Fruit fly (Drosophila melanogaster) whole organism, embryonic: ENCODE measurements around the gene Rpn10.

ENCODE experiments used
- CG17186 ChIP-seq: fragments of 200-800 bp; sonication (Bioruptor generic); optimal IDR thresholded peaks from 3 replicates; lab custom pipeline; 2017; ENCODE audit warnings: missing biosample characterization, missing genetic modification reagents, missing genetic modification characterization
- CG2712 ChIP-seq: fragments of 200-800 bp; optimal IDR thresholded peaks from 3 replicates; lab custom pipeline; 2019; ENCODE audit warnings: missing biosample characterization, mild to moderate bottlenecking, missing genetic modification characterization, moderate library complexity
- CG9932 ChIP-seq: fragments of 200-800 bp; sonication (Bioruptor generic); IDR thresholded peaks from 2 replicates; pipeline ENCODE4 v1.3.6; 2022; ENCODE audit warnings: missing biosample characterization, missing genetic modification characterization
- Doc3 ChIP-seq: fragments of 200-800 bp; sonication (Bioruptor generic); IDR thresholded peaks from 3 replicates; pipeline ENCODE4 v1.3.6; 2022; ENCODE audit warnings: missing biosample characterization, missing genetic modification characterization; ENCODE audit not compliant: partially characterized antibody
- MTF-1 ChIP-seq: fragments of 200-800 bp; sonication (Bioruptor generic); optimal IDR thresholded peaks from 2 replicates; lab custom pipeline; 2018; ENCODE audit warnings: missing biosample characterization, mild to moderate bottlenecking, missing genetic modification characterization, borderline replicate concordance
- Meics ChIP-seq: fragments of 200-800 bp; sonication (Bioruptor generic); optimal IDR thresholded peaks from 2 replicates; lab custom pipeline; 2017; ENCODE audit warnings: missing biosample characterization, mild to moderate bottlenecking, missing genetic modification characterization
- Sox102F ChIP-seq: fragments of 200-800 bp; sonication (Bioruptor generic); optimal IDR thresholded peaks from 2 replicates; lab custom pipeline; 2018; ENCODE audit warnings: missing biosample characterization, mild to moderate bottlenecking, missing genetic modification characterization, moderate library complexity
- bcd ChIP-seq: fragments of 200-800 bp; sonication (Bioruptor generic); optimal IDR thresholded peaks from 2 replicates; lab custom pipeline; 2017; ENCODE audit warnings: missing biosample characterization, mild to moderate bottlenecking, missing genetic modification characterization
- cato ChIP-seq: fragments of 200-800 bp; sonication (Bioruptor generic); optimal IDR thresholded peaks from 2 replicates; lab custom pipeline; 2016; ENCODE audit warnings: missing biosample characterization, missing genetic modification characterization, borderline replicate concordance
- mirr ChIP-seq: fragments of 200-800 bp; sonication (Bioruptor generic); optimal IDR thresholded peaks from 3 replicates; lab custom pipeline; 2018; ENCODE audit warnings: missing biosample characterization, mild to moderate bottlenecking, missing genetic modification characterization

DNA sequence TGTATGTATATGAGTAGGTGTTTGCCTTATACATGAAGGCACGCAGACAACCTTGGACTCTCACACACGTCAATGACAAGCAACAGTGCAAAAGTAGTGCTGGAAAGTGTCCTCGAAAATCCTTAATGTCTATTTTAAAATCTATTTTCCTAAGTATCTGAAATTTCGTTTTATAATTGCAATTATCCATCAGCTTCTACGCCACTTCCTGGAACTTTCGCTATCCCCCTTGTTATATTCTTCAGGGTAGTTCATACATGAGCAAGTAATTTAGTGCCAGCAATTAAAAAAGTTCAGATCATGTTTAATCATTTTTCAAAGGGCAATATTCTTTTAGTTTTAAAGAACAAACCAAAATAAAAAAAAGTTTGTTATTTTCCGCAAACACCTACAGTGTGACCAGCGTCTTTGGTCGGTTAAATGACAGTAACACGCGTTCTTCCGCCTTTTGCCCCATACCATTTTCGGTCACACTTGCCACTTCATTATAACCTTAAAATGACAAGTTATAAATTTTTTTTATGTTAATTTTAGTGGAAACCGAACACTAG is 20.0 kb upstream of the Rpn10 start:
- TF ChIP-seq MTF-1 (GFP tag; lab: Kevin White, UChicago): no peak
- TF ChIP-seq bcd (GFP tag; lab: Kevin White, UChicago): no peak
- no peak for TF ChIP-seq CG17186 (GFP tag; lab: Kevin White, UChicago)
- TF ChIP-seq Meics: no peak
- no peak for TF ChIP-seq Sox102F (GFP tag; lab: Kevin White, UChicago)
- TF ChIP-seq mirr (GFP tag; lab: Kevin White, UChicago): no peak
- no peak for TF ChIP-seq Doc3 (GFP tag; lab: Robert Waterston, UW)
- no peak for TF ChIP-seq CG9932 (GFP tag; lab: Robert Waterston, UW)
- peak; percentile 29 for TF ChIP-seq CG2712 (tag; lab: Kevin White, UChicago)
- TF ChIP-seq cato (GFP tag; lab: Kevin White, UChicago): peak; percentile 0
